Fruit fly (Drosophila melanogaster) whole organism, wandering third instar larva: Measurements from ENCODE around the gene CenG1A.

Source experiments
- CrebA ChIP-seq: fragments of 200-800 bp; sonication (Bioruptor generic); optimal IDR thresholded peaks from 2 replicates; lab custom pipeline; 2016; ENCODE audit warnings: missing biosample characterization, mild to moderate bottlenecking, missing genetic modification characterization, borderline replicate concordance
- HLH106 ChIP-seq: fragments of 200-800 bp; optimal IDR thresholded peaks from 3 replicates; lab custom pipeline; 2019; ENCODE audit warnings: missing biosample characterization, mild to moderate bottlenecking, missing genetic modification characterization, moderate library complexity
- Hr78 ChIP-seq: fragments of >200 bp; optimal IDR thresholded peaks from 2 replicates; lab custom pipeline; 2017; ENCODE audit warnings: missing biosample characterization, missing genetic modification characterization
- Myc ChIP-seq: fragments of >200 bp; optimal IDR thresholded peaks from 2 replicates; lab custom pipeline; 2017
- Sp1 ChIP-seq: fragments of 200-800 bp; sonication (Bioruptor generic); optimal IDR thresholded peaks from 3 replicates; lab custom pipeline; 2019; ENCODE audit warnings: missing biosample characterization, mild to moderate bottlenecking, missing genetic modification characterization, moderate library complexity
- dmrt93B ChIP-seq: fragments of 200-800 bp; sonication (Bioruptor generic); optimal IDR thresholded peaks from 2 replicates; lab custom pipeline; 2018; ENCODE audit warnings: missing biosample characterization, mild to moderate bottlenecking, missing genetic modification characterization
- fru ChIP-seq: fragments of 200-800 bp; sonication (Bioruptor generic); optimal IDR thresholded peaks from 3 replicates; lab custom pipeline; 2016; ENCODE audit warnings: missing biosample characterization, mild to moderate bottlenecking, missing genetic modification characterization
- h ChIP-seq: fragments of 200-800 bp; sonication (Bioruptor generic); optimal IDR thresholded peaks from 3 replicates; lab custom pipeline; 2016; ENCODE audit warnings: missing biosample characterization, mild to moderate bottlenecking, missing genetic modification characterization
- lola ChIP-seq: fragments of >200 bp; optimal IDR thresholded peaks from 2 replicates; lab custom pipeline; 2017; ENCODE audit warnings: missing biosample characterization, missing genetic modification characterization
- pan ChIP-seq: fragments of >200 bp; optimal IDR thresholded peaks from 2 replicates; lab custom pipeline; 2017
- psq ChIP-seq: fragments of 200-800 bp; sonication (Bioruptor generic); optimal IDR thresholded peaks from 3 replicates; lab custom pipeline; 2017; ENCODE audit warnings: missing biosample characterization, mild to moderate bottlenecking, missing genetic modification characterization, moderate library complexity
- woc ChIP-seq: sonication (Bioruptor generic); optimal IDR thresholded peaks from 2 replicates; lab custom pipeline; 2016; ENCODE audit warnings: missing biosample characterization, mild to moderate bottlenecking, missing genetic modification characterization

- TF ChIP-seq woc (GFP tag; lab: Kevin White, UChicago) (no peak), HLH106 (tag; lab: Kevin White, UChicago) (no peak), Sp1 (GFP tag; lab: Kevin White, UChicago) (no peak), fru (no peak), dmrt93B (GFP tag; lab: Kevin White, UChicago) (no peak), lola (GFP tag; lab: Kevin White, UChicago) (no peak), Hr78 (GFP tag; lab: Kevin White, UChicago) (no peak), psq (GFP tag; lab: Kevin White, UChicago) (no peak), h (GFP tag; lab: Kevin White, UChicago) (no peak), Myc (no peak), CrebA (GFP tag; lab: Kevin White, UChicago) (no peak), pan (lab: Kevin White, UChicago) (no peak)
Observed at dm6 chr2L:13867653-13868052, 32.3 kb downstream of the CenG1A start.
